Worm (Caenorhabditis elegans): ENCODE results near the gene F26F12.2.
A peak's percentile ranks its signal among the peaks of the same experiment; 100 is the strongest.

The F26F12.2 gene

ce11 chrV:5838576-5839366 is at the start of gene F26F12.2:
Gene F26F12.2 (minus strand): TSS chrV:5838613.
- TF ChIP-seq sma-3 (GFP tag; optimal IDR thresholded peaks at IDR 0.05) (peak; percentile 2), nhr-129 (tag; optimal IDR thresholded peaks at IDR 0.05) (peak; percentile 17), C34F6.9 (tag; optimal IDR thresholded peaks at IDR 0.05) (peak; percentile 30), nhr-25 (tag; optimal IDR thresholded peaks at IDR 0.05) (peak; percentile 76), ztf-1 (GFP tag; conservative IDR thresholded peaks at IDR 0.05) (no peak), ztf-4 (tag; optimal IDR thresholded peaks at IDR 0.05) (peak; percentile 47), nhr-10 (tag; optimal IDR thresholded peaks at IDR 0.05) (no peak), ama-1 (optimal IDR thresholded peaks at IDR 0.05) (peak; percentile 77), unc-55 (GFP tag; optimal IDR thresholded peaks at IDR 0.05) (no peak), blmp-1 (tag; optimal IDR thresholded peaks at IDR 0.05; ENCODE audit: insufficient read depth) (peak; percentile 58), snpc-4 (tag; optimal IDR thresholded peaks at IDR 0.05) (no peak), alr-1 (tag; optimal IDR thresholded peaks at IDR 0.05) (no peak), nhr-23 (tag; optimal IDR thresholded peaks at IDR 0.05) (no peak), lsy-2 (tag; optimal IDR thresholded peaks at IDR 0.05) (peak in 1 of 2 experiments; percentile 6), lin-11 (tag; optimal IDR thresholded peaks at IDR 0.05) (no peak), gmeb-1 (tag; optimal IDR thresholded peaks at IDR 0.05) (no peak), unc-39 (tag; optimal IDR thresholded peaks at IDR 0.05) (no peak), Y55F3AM.14 (GFP tag; optimal IDR thresholded peaks at IDR 0.05) (no peak), nhr-21 (tag; optimal IDR thresholded peaks at IDR 0.05) (no peak), ceh-16 (tag; optimal IDR thresholded peaks at IDR 0.05) (no peak)

DNA sequence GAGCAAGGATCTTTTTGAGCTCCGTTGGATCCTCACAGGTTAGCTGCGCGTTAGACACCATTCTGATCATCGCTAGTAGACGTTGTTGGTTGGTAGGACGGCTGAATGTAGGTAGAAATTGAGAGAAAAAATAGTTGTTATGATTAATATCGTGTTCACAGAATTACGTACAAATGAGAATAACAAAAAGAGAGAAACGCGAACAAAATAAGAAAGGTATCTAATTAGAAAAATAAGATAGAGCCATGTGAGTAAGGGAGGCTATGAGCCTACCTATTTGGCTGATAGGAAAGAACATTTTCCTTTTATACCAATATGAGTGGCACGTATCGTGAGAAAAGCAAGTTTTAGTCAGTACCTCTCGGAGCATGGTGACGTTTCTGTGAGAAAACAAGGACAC is 45.3 kb upstream of the F26F12.2 start, which contains the start of gene C04E6.8:
C04E6.8 (minus strand) TSS at position 101 of the 400 bp plus-strand sequence.
- TF ChIP-seq F13H6.1 (tag; optimal IDR thresholded peaks at IDR 0.05) (no peak), lin-39 (tag; optimal IDR thresholded peaks at IDR 0.05) (no peak), ama-1 (optimal IDR thresholded peaks at IDR 0.05) (no peak), ceh-16 (tag; optimal IDR thresholded peaks at IDR 0.05) (no peak), lsy-2 (tag; optimal IDR thresholded peaks at IDR 0.05) (no peak), nhr-77 (tag; optimal IDR thresholded peaks at IDR 0.05) (no peak), mdl-1 (tag; optimal IDR thresholded peaks at IDR 0.05) (no peak), snpc-4 (tag; optimal IDR thresholded peaks at IDR 0.05) (no peak), mbf-1 (tag; optimal IDR thresholded peaks at IDR 0.05) (no peak), ztf-4 (tag; optimal IDR thresholded peaks at IDR 0.05) (no peak), sma-9 (GFP tag; optimal IDR thresholded peaks at IDR 0.05) (no peak), sma-9 (tag; optimal IDR thresholded peaks at IDR 0.05) (no peak), C34F6.9 (tag; optimal IDR thresholded peaks at IDR 0.05) (no peak)

- TF ChIP-seq alr-1 (tag; optimal IDR thresholded peaks at IDR 0.05) (no peak), aly-2 (tag; optimal IDR thresholded peaks at IDR 0.05) (no peak), egl-27 (tag; optimal IDR thresholded peaks at IDR 0.05) (no peak), Y55F3AM.14 (GFP tag; optimal IDR thresholded peaks at IDR 0.05) (no peak), nhr-11 (tag; optimal IDR thresholded peaks at IDR 0.05) (no peak), ama-1 (optimal IDR thresholded peaks at IDR 0.05) (no peak), R02D3.7 (tag; optimal IDR thresholded peaks at IDR 0.05) (no peak), skn-1 (tag; optimal IDR thresholded peaks at IDR 0.05) (no peak), nhr-6 (tag; optimal IDR thresholded peaks at IDR 0.05) (no peak), blmp-1 (tag; optimal IDR thresholded peaks at IDR 0.05; ENCODE audit: insufficient read depth) (no peak), unc-62 (GFP tag; optimal IDR thresholded peaks at IDR 0.05) (no peak), ztf-4 (tag; optimal IDR thresholded peaks at IDR 0.05) (no peak), lin-13 (GFP tag; optimal IDR thresholded peaks at IDR 0.05) (no peak), F13H6.1 (tag; optimal IDR thresholded peaks at IDR 0.05) (no peak), ztf-11 (tag; optimal IDR thresholded peaks at IDR 0.05) (no peak), sma-3 (GFP tag; optimal IDR thresholded peaks at IDR 0.05) (no peak), lin-39 (tag; optimal IDR thresholded peaks at IDR 0.05) (no peak)
Observed at ce11 chrV:5882429-5882828, 44.0 kb upstream of the F26F12.2 start.

ce11 chrV:5880064-5880463 is 41.7 kb upstream of the F26F12.2 start, which contains the start of gene C02G6.3:
Gene C02G6.3 (plus strand): TSS chrV:5880364.
- TF ChIP-seq elt-1 (tag; optimal IDR thresholded peaks at IDR 0.05): no peak
- no peak for TF ChIP-seq mbf-1 (tag; optimal IDR thresholded peaks at IDR 0.05)
- no peak for TF ChIP-seq ztf-4 (tag; optimal IDR thresholded peaks at IDR 0.05)
- TF ChIP-seq sma-3 (GFP tag; optimal IDR thresholded peaks at IDR 0.05): no peak
- TF ChIP-seq crh-2 (tag; optimal IDR thresholded peaks at IDR 0.05): no peak
- no peak for TF ChIP-seq mab-5 (tag; optimal IDR thresholded peaks at IDR 0.05)
